Worm (Caenorhabditis elegans) whole organism, L4 larva: ENCODE measurements around the gene gst-6.

Experiments
- D1046.2 ChIP-seq: fragments of 200-800 bp; sonication (Bioruptor generic); IDR thresholded peaks from 2 replicates; pipeline ENCODE4 v1.3.6; 2022; ENCODE audit warnings: missing genetic modification characterization, missing compliant biosample characterization
- F26F4.8 ChIP-seq: fragments of 200-800 bp; sonication (Bioruptor generic); conservative IDR thresholded peaks from 2 replicates; pipeline ENCODE4 v1.3.6; 2022; ENCODE audit warnings: missing genetic modification characterization, missing compliant biosample characterization
- F37D6.2 ChIP-seq: sonication (generic microtip); optimal IDR thresholded peaks from 2 replicates; lab custom pipeline; 2016; ENCODE audit warnings: mild to moderate bottlenecking, missing genetic modification characterization, missing compliant biosample characterization
- T20F7.1 ChIP-seq: fragments of 200-800 bp; sonication (Bioruptor generic); optimal IDR thresholded peaks from 2 replicates; lab custom pipeline; 2018; ENCODE audit warnings: mild to moderate bottlenecking, missing genetic modification characterization, missing compliant biosample characterization
- Y48G9A.11 ChIP-seq: fragments of 200-800 bp; sonication (Bioruptor generic); IDR thresholded peaks from 2 replicates; pipeline ENCODE4 v1.3.6; 2022; ENCODE audit warnings: missing genetic modification reagents, missing genetic modification characterization, missing compliant biosample characterization
- Y75B8A.6 ChIP-seq: fragments of 200-800 bp; sonication (Bioruptor generic); IDR thresholded peaks from 2 replicates; pipeline ENCODE4 v1.3.6; 2022; ENCODE audit warnings: missing genetic modification reagents, missing genetic modification characterization, missing compliant biosample characterization
- ZK337.2 ChIP-seq: fragments of 200-800 bp; sonication (Bioruptor generic); IDR thresholded peaks from 2 replicates; pipeline ENCODE4 v1.3.6; 2022; ENCODE audit warnings: missing genetic modification reagents, missing genetic modification characterization, missing compliant biosample characterization
- aha-1 ChIP-seq: fragments of 150-350 bp; peaks from one replicate; lab custom pipeline; 2014; ENCODE audit warnings: missing biosample characterization, missing genetic modification characterization
- ama-1 ChIP-seq: fragments of 150-350 bp; optimal IDR thresholded peaks from 2 replicates; lab custom pipeline; 2014; ENCODE audit warnings: inconsistent platforms, mixed read lengths
- attf-4 ChIP-seq: sonication (generic microtip); optimal IDR thresholded peaks from 3 replicates; lab custom pipeline; 2017; ENCODE audit warnings: missing biosample characterization, missing genetic modification characterization
- ceh-62 ChIP-seq: sonication (generic microtip); optimal IDR thresholded peaks from 2 replicates; lab custom pipeline; 2017; ENCODE audit warnings: missing biosample characterization, missing genetic modification characterization
- cey-2 ChIP-seq: sonication (generic microtip); optimal IDR thresholded peaks from 3 replicates; lab custom pipeline; 2017; ENCODE audit warnings: missing genetic modification characterization, mild to moderate bottlenecking, missing compliant biosample characterization, antibody characterized with exemption, borderline replicate concordance; ENCODE audit not compliant: insufficient read depth
- ctbp-1 ChIP-seq: fragments of 200-800 bp; sonication (Bioruptor generic); IDR thresholded peaks from 2 replicates; pipeline ENCODE4 v1.3.6; 2022; ENCODE audit warnings: missing genetic modification reagents, missing genetic modification characterization, missing compliant biosample characterization
- daf-8 ChIP-seq: fragments of 200-800 bp; sonication (Bioruptor generic); IDR thresholded peaks from 2 replicates; pipeline ENCODE4 v1.3.6; 2022; ENCODE audit warnings: missing genetic modification characterization, missing compliant biosample characterization
- dmd-6 ChIP-seq: fragments of 200-800 bp; sonication (Bioruptor generic); IDR thresholded peaks from 2 replicates; pipeline ENCODE4 v1.3.6; 2022; ENCODE audit warnings: missing genetic modification reagents, missing genetic modification characterization, missing compliant biosample characterization
- dmd-9 ChIP-seq: fragments of 200-800 bp; sonication (Bioruptor generic); IDR thresholded peaks from 2 replicates; pipeline ENCODE4 v1.3.6; 2022; ENCODE audit warnings: missing genetic modification reagents, missing genetic modification characterization, missing compliant biosample characterization
- egl-27 ChIP-seq: sonication (generic microtip); optimal IDR thresholded peaks from 3 replicates; lab custom pipeline; 2017; ENCODE audit warnings: missing biosample characterization, missing genetic modification reagents, missing genetic modification characterization
- egl-43 ChIP-seq: fragments of 200-800 bp; sonication (Bioruptor generic); IDR thresholded peaks from 2 replicates; pipeline ENCODE4 v1.3.6; 2022; ENCODE audit warnings: missing genetic modification reagents, missing genetic modification characterization, missing compliant biosample characterization
- fkh-10 ChIP-seq: fragments of 150-350 bp; optimal IDR thresholded peaks from 2 replicates; lab custom pipeline; 2014; ENCODE audit warnings: missing biosample characterization, missing genetic modification reagents, missing genetic modification characterization
- fos-1 ChIP-seq: fragments of 150-350 bp; optimal IDR thresholded peaks from 2 replicates; lab custom pipeline; 2014; ENCODE audit warnings: missing biosample characterization, missing genetic modification characterization
- hlh-11 ChIP-seq: fragments of 200-800 bp; sonication (Bioruptor generic); optimal IDR thresholded peaks from 2 replicates; lab custom pipeline; 2018; ENCODE audit warnings: mild to moderate bottlenecking, missing genetic modification characterization, missing compliant biosample characterization
- hlh-30 ChIP-seq: sonication (generic microtip); optimal IDR thresholded peaks from 2 replicates; lab custom pipeline; 2017; ENCODE audit warnings: antibody characterized with exemption, mild to moderate bottlenecking, missing genetic modification characterization, missing compliant biosample characterization; ENCODE audit not compliant: insufficient read depth
- lin-29 ChIP-seq: fragments of 200-800 bp; sonication (Bioruptor generic); IDR thresholded peaks from 2 replicates; pipeline ENCODE4 v1.3.6; 2022; ENCODE audit warnings: missing genetic modification reagents, missing genetic modification characterization, missing compliant biosample characterization
- lin-38 ChIP-seq: fragments of 200-800 bp; sonication (Bioruptor generic); IDR thresholded peaks from 2 replicates; pipeline ENCODE4 v1.3.6; 2022; ENCODE audit warnings: missing genetic modification reagents, missing genetic modification characterization, missing compliant biosample characterization
- mdl-1 ChIP-seq, 2 experiments: fragments of 150-350 bp in 1 of 2; sonication (generic microtip) in 1 of 2; optimal IDR thresholded peaks; 2 replicates each; lab custom pipeline; 2014 to 2017; ENCODE audit warnings: missing biosample characterization in 2 of 2, missing genetic modification characterization in 2 of 2
- mep-1 ChIP-seq: fragments of 150-350 bp; sonication (generic microtip); optimal IDR thresholded peaks from 3 replicates; lab custom pipeline; 2014; ENCODE audit warnings: missing biosample characterization, missing genetic modification characterization
- mes-2 ChIP-seq: sonication (generic microtip); optimal IDR thresholded peaks from 2 replicates; lab custom pipeline; 2016; ENCODE audit warnings: missing genotype, mild to moderate bottlenecking, missing genetic modification characterization, missing compliant biosample characterization; ENCODE audit not compliant: poor library complexity, severe bottlenecking
- mxl-3 ChIP-seq: fragments of 200-800 bp; sonication (Bioruptor generic); optimal IDR thresholded peaks from 2 replicates; lab custom pipeline; 2018; ENCODE audit warnings: mild to moderate bottlenecking, missing genetic modification characterization, missing compliant biosample characterization
- nhr-11 ChIP-seq: fragments of 150-350 bp; optimal IDR thresholded peaks from 2 replicates; lab custom pipeline; 2014; ENCODE audit warnings: missing biosample characterization, missing genetic modification characterization
- nhr-237 ChIP-seq: sonication (generic microtip); optimal IDR thresholded peaks from 2 replicates; lab custom pipeline; 2017; ENCODE audit warnings: missing biosample characterization, missing genetic modification characterization
- nhr-25 ChIP-seq: sonication (generic microtip); optimal IDR thresholded peaks from 2 replicates; lab custom pipeline; 2017; ENCODE audit warnings: missing genetic modification characterization, mild to moderate bottlenecking, missing compliant biosample characterization, antibody characterized with exemption, moderate library complexity, borderline replicate concordance; ENCODE audit not compliant: insufficient read depth
- nhr-28 ChIP-seq: fragments of 150-350 bp; optimal IDR thresholded peaks from 2 replicates; lab custom pipeline; 2014; ENCODE audit warnings: missing biosample characterization, missing genetic modification characterization
- nhr-42 ChIP-seq: fragments of 200-800 bp; sonication (Bioruptor generic); IDR thresholded peaks from 2 replicates; pipeline ENCODE4 v1.3.6; 2022; ENCODE audit warnings: missing genetic modification characterization, missing compliant biosample characterization
- nhr-48 ChIP-seq: sonication (generic microtip); optimal IDR thresholded peaks from 2 replicates; lab custom pipeline; 2016; ENCODE audit warnings: mild to moderate bottlenecking, missing genetic modification characterization, missing compliant biosample characterization
- nhr-6 ChIP-seq: fragments of 150-350 bp; optimal IDR thresholded peaks from 2 replicates; lab custom pipeline; 2014; ENCODE audit warnings: missing biosample characterization, missing genetic modification characterization
- php-3 ChIP-seq: fragments of 200-800 bp; sonication (Bioruptor generic); IDR thresholded peaks from 2 replicates; pipeline ENCODE4 v1.3.6; 2022; ENCODE audit warnings: missing genetic modification reagents, missing genetic modification characterization, missing compliant biosample characterization
- pqm-1 ChIP-seq: sonication (generic microtip); optimal IDR thresholded peaks from 2 replicates; lab custom pipeline; 2017; ENCODE audit warnings: missing biosample characterization, missing genetic modification characterization
- saeg-2 ChIP-seq: fragments of 200-800 bp; sonication (Bioruptor generic); IDR thresholded peaks from 2 replicates; pipeline ENCODE4 v1.3.6; 2022; ENCODE audit warnings: missing genetic modification reagents, missing genetic modification characterization, missing compliant biosample characterization
- skn-1 ChIP-seq: fragments of 150-350 bp; optimal IDR thresholded peaks from 2 replicates; lab custom pipeline; 2014; ENCODE audit warnings: missing biosample characterization, missing genetic modification characterization
- snpc-1.2 ChIP-seq: fragments of 200-800 bp; sonication (Bioruptor generic); IDR thresholded peaks from 2 replicates; pipeline ENCODE4 v1.3.6; 2022; ENCODE audit warnings: missing genetic modification reagents, missing genetic modification characterization, missing compliant biosample characterization
- snpc-4 ChIP-seq: fragments of 150-350 bp; optimal IDR thresholded peaks from 2 replicates; lab custom pipeline; 2014; ENCODE audit warnings: missing biosample characterization, missing genetic modification characterization
- unc-39 ChIP-seq: sonication (generic microtip); optimal IDR thresholded peaks from 2 replicates; lab custom pipeline; 2017; ENCODE audit warnings: missing biosample characterization, missing genetic modification characterization
- unc-62 ChIP-seq, 3 experiments: fragments of 150-350 bp in 1 of 3; sonication (generic microtip); optimal IDR thresholded peaks in 2 of 3; peaks in 1 of 3; 1 replicate in 1 of 3; 2 replicates in 2 of 3; lab custom pipeline; 2014 to 2017; ENCODE audit warnings: missing biosample characterization in 3 of 3, missing genetic modification characterization in 3 of 3, missing genetic modification reagents in 3 of 3, missing genotype in 1 of 3
- zag-1 ChIP-seq: fragments of 150-350 bp; optimal IDR thresholded peaks from 2 replicates; lab custom pipeline; 2014; ENCODE audit warnings: missing biosample characterization, missing genetic modification characterization
- zfp-3 ChIP-seq: fragments of 200-800 bp; sonication (Bioruptor generic); conservative IDR thresholded peaks from 2 replicates; pipeline ENCODE4 v1.3.6; 2022; ENCODE audit warnings: missing genetic modification reagents, missing genetic modification characterization, missing compliant biosample characterization
- zip-11 ChIP-seq: fragments of 200-800 bp; sonication (Bioruptor generic); IDR thresholded peaks from 2 replicates; pipeline ENCODE4 v1.3.6; 2022; ENCODE audit warnings: missing genetic modification characterization, missing compliant biosample characterization

Gene gst-6

DNA sequence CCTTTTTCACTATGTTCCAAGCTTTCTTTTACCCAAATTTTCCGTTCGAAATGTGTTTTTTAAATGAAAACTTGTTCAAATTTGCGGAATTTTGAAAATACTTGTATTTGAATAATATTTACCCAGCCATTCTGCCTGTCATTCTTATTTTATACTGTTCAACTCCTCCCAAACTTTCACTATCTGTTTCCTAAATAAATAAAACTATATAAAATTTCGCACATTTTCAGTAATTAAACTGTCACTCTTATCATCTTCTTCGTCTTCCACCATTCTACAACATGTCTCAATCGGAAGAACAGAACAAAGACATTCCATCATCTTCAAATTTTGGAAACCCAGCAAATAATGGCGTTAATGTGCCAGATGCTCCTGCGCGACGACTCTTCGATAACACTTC lies 25.1 kb downstream of the gst-6 start, which contains the start of gene btbd-10 (continued):
- TF ChIP-seq php-3 (peak; percentile 81), skn-1 (tag; lab: Kevin White, UChicago) (no peak), nhr-48 (tag; lab: Kevin White, UChicago) (no peak), mxl-3 (GFP tag; lab: Kevin White, UChicago) (no peak), ama-1 (lab: Kevin White, UChicago) (no peak), egl-27 (tag; lab: Kevin White, UChicago) (no peak), dmd-6 (peak; percentile 28; the same call in 1 of the 2 replicates), egl-43 (GFP tag; lab: Robert Waterston, UW) (no peak), dmd-9 (GFP tag; lab: Robert Waterston, UW) (no peak), T20F7.1 (GFP tag; lab: Kevin White, UChicago) (no peak), zfp-3 (GFP tag; lab: Robert Waterston, UW) (no peak), zag-1 (no peak), Y48G9A.11 (GFP tag; lab: Robert Waterston, UW) (no peak), hlh-30 (tag; lab: Kevin White, UChicago) (no peak), nhr-25 (tag; lab: Kevin White, UChicago) (no peak), nhr-6 (tag; lab: Kevin White, UChicago) (no peak), F37D6.2 (tag; lab: Kevin White, UChicago) (no peak), fkh-10 (GFP tag; lab: Kevin White, UChicago) (no peak), hlh-11 (peak; percentile 5), D1046.2 (no peak), mep-1 (tag; lab: Kevin White, UChicago) (no peak), nhr-42 (no peak)

DNA sequence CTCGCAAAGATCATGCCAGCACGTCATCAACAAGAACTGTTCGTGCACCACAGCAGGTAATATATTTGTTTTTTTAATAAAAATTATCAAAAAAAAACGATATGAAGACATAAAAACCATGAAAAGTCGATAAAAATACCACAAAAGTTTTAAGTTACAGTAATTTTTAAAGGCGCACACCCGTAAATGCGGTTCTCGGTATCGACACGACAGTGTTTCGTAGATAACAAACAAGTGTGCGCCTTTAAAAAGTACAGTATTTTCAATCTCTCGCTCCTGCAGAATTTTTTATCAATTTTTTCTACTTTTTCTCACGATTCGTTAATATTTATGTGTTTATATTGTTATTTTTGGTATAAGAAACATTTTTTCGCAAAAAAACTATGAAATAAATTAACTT lies 25.6 kb downstream of the gst-6 start:
- no peak for TF ChIP-seq snpc-4 (tag; lab: Kevin White, UChicago)
- 0 out of 2 replicates have a peak, but pooled peaks have one; percentile 36 for TF ChIP-seq snpc-1.2 (GFP tag; lab: Robert Waterston, UW)
- no peak for TF ChIP-seq egl-43 (GFP tag; lab: Robert Waterston, UW)

DNA sequence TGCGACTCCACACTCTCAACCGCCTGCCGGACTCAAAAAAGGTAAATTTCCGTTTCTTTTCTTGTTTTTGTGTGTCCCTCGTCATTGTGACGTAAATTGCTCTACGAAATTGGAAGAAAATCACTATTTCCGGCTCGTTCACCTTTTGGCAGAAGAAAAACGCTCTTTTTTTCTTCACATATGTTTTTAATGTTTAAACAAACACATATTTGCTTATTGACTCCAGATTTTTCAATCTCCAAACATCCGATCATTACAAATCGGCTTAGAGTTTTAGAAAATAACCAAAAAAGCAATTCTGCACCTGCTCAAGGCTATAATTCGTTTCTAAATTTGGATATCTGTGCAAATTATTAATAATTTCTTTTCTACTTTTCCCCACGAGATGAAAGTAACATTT lies 26.2 kb downstream of the gst-6 start:
- TF ChIP-seq daf-8 (GFP tag; lab: Robert Waterston, UW): no peak
- TF ChIP-seq Y75B8A.6: 0 out of 2 replicates have a peak, but pooled peaks have one; percentile 13

DNA sequence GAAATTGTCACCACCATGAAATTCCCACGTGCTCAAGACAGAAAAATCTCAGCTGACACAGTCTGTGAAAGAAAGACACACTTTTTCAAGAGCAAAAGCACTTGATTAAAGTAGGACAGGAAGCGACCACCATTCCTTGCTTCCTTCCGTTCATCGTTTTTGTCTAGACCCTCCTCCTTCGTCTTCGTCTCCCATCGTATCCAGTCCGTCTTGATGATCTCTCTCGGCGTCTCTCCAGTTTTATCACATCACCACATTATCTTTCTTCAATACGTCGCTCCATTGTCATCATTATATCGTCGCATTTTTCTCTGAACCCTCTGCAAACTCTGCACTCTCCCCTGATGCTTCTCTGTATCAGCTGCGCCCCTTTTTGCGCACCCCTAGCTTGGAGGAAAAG lies 28.5 kb downstream of the gst-6 start:
- TF ChIP-seq F26F4.8 (GFP tag; lab: Robert Waterston, UW) (no peak), attf-4 (tag; lab: Kevin White, UChicago) (no peak), nhr-237 (tag; lab: Kevin White, UChicago) (no peak), cey-2 (tag; lab: Kevin White, UChicago) (no peak), lin-29 (no peak), unc-39 (tag; lab: Kevin White, UChicago) (no peak), ceh-62 (tag; lab: Kevin White, UChicago) (no peak), unc-62 (GFP tag; optimal IDR thresholded peaks at IDR 0.05 in 1 of 2; lab: Kevin White, UChicago) (peak in 1 of 2 experiments; percentile 70), unc-62 (tag; optimal IDR thresholded peaks at IDR 0.05; lab: Kevin White, UChicago) (no peak), lin-38 (no peak), nhr-25 (tag; lab: Kevin White, UChicago) (no peak), fos-1 (tag; lab: Kevin White, UChicago) (no peak), ctbp-1 (0 out of 2 replicates have a peak, but pooled peaks have one; percentile 48), nhr-28 (tag; lab: Kevin White, UChicago) (peak; percentile 32), daf-8 (GFP tag; lab: Robert Waterston, UW) (no peak), saeg-2 (no peak), Y75B8A.6 (no peak), ZK337.2 (GFP tag; lab: Robert Waterston, UW) (no peak), nhr-42 (no peak), mdl-1 (tag; optimal IDR thresholded peaks at IDR 0.05; lab: Kevin White, UChicago) (peak in 1 of 2 experiments; percentile 22), pqm-1 (no peak), aha-1 (peak; percentile 37), hlh-30 (tag; lab: Kevin White, UChicago) (peak; percentile 68), nhr-11 (no peak), mxl-3 (GFP tag; lab: Kevin White, UChicago) (peak; percentile 24), mes-2 (peak; percentile 2), zip-11 (GFP tag; lab: Robert Waterston, UW) (no peak)
